Fruit fly (Drosophila melanogaster) whole organism, pupa: ENCODE results near the gene Gapvd1.

Experiments used
- CG10348 ChIP-seq: fragments of 200-800 bp; sonication (Bioruptor generic); IDR thresholded peaks from 2 replicates; pipeline ENCODE4 v1.3.6; 2022; ENCODE audit warnings: missing biosample characterization, missing genetic modification characterization
- CG8301 ChIP-seq: fragments of 200-800 bp; sonication (Bioruptor generic); optimal IDR thresholded peaks from 2 replicates; lab custom pipeline; 2018; ENCODE audit warnings: missing biosample characterization, mild to moderate bottlenecking, missing genetic modification characterization
- CG9948 ChIP-seq: fragments of 200-800 bp; sonication (Bioruptor generic); optimal IDR thresholded peaks from 2 replicates; lab custom pipeline; 2018; ENCODE audit warnings: missing biosample characterization, mild to moderate bottlenecking, missing genetic modification characterization, moderate library complexity
- EcR ChIP-seq: fragments of 200-800 bp; sonication (Bioruptor generic); optimal IDR thresholded peaks from 3 replicates; lab custom pipeline; 2019; ENCODE audit warnings: missing biosample characterization, missing genetic modification characterization, mild to moderate bottlenecking, moderate library complexity, missing genetic modification reagents

DNA sequence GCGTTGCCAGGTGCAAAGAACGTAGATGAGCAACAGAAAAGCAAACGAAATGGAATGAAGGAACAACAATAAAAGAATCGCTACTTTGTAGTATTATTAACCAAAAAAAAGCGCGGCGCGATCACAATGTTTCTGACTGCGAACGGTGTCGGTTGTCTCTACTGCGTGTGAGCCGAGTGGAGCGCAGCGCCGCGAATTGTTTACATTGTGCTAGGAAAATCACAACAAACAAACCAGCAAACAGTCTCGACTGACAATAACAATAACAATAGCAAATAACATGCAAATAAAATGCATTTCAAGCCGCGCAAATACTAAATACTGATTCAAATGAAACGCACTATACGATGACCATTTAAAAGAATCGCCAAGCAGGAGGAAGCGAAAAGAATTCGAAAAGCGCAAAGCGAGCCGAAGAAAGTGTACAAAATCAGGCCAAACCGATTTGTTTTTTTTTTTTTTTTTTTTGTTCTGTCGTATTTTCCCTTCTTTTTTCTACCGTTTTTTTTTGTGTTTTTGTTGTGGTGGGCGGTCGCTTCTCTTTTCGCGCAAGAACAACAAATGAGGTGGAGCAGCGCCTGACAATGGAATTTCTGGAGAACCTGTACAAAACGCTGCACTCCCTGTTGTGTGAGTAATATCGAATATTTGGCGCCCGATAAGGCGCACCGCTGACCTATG lies 14.8 kb downstream of the Gapvd1 start, which contains the start of the genes CG34348 and Kap3:
- TF ChIP-seq EcR (GFP tag; lab: Kevin White, UChicago) (no peak), CG9948 (tag; lab: Kevin White, UChicago) (no peak), CG10348 (GFP tag; lab: Robert Waterston, UW) (no peak), CG8301 (tag; lab: Kevin White, UChicago) (no peak)
